Fruit fly (Drosophila melanogaster): Measurements from ENCODE around the gene mtgo.

The mtgo gene

DNA sequence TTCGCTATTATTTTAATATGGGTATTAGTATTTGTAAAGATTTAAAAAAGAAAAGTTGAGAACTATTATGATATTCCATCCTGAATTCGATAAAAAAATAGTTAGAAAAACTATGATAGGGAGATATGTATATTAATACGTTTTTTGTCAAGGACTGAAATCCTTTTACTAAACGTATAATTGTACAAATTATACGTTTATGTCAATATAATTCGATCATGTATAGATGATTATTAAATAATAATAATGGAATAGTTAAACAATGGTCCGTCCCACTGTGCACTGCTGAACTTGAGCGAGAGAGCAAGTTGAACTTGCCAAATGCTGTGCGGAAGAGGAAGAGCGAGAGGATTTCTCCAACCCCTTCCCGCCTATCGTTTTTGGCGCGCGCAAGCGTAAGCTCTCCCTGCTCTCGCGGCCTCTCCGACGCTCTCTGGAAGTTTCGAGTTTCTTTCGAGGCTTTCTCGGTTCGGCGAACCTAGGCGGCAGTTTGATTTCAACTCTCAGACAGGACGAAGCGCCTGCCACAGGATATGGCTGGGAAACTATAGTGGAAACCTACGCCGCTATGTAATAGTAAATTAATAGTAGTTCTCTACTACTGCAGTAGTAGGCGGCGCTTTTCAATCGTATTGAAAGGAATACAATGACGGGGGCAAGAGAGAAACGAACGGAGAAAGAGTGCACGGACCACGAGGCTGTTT is 140.2 kb downstream of the mtgo start (continued):
- TF ChIP-seq sens (GFP tag) (peak; percentile 17), pzg (GFP tag; optimal IDR thresholded peaks at IDR 0.05) (no peak), lilli (GFP tag; optimal IDR thresholded peaks at IDR 0.05) (no peak), Med (GFP tag) (peak; percentile 56), nom (GFP tag; optimal IDR thresholded peaks at IDR 0.05) (peak; percentile 36), Lpt (GFP tag; optimal IDR thresholded peaks at IDR 0.05) (no peak), Max (GFP tag; optimal IDR thresholded peaks at IDR 0.05) (peak; percentile 25), CG15514 (GFP tag; optimal IDR thresholded peaks at IDR 0.05) (no peak), trh (GFP tag; optimal IDR thresholded peaks at IDR 0.05) (peak; percentile 20), trem (tag; optimal IDR thresholded peaks at IDR 0.05) (peak; percentile 49), slou (GFP tag; optimal IDR thresholded peaks at IDR 0.05) (no peak), CG9437 (GFP tag; optimal IDR thresholded peaks at IDR 0.05) (peak; percentile 43), CG1647 (GFP tag; optimal IDR thresholded peaks at IDR 0.05) (no peak), twi (tag; optimal IDR thresholded peaks at IDR 0.05) (peak; percentile 15), CG13424 (tag; optimal IDR thresholded peaks at IDR 0.05) (peak; percentile 86), fd96Cb (tag; optimal IDR thresholded peaks at IDR 0.05) (peak; percentile 65), tio (GFP tag; optimal IDR thresholded peaks at IDR 0.05) (peak; percentile 47), lmd (GFP tag; IDR thresholded peaks at IDR 0.05) (peak; percentile 52), Hr78 (GFP tag; optimal IDR thresholded peaks at IDR 0.05) (peak in 1 of 2 experiments; percentile 42), CG3407 (GFP tag; optimal IDR thresholded peaks at IDR 0.05) (peak; percentile 20), CG3726 (GFP tag; IDR thresholded peaks at IDR 0.05) (no peak), HLH54F (GFP tag; optimal IDR thresholded peaks at IDR 0.05) (no peak), jigr1 (GFP tag; IDR thresholded peaks at IDR 0.05) (no peak), CG2712 (tag; optimal IDR thresholded peaks at IDR 0.05) (peak; percentile 67), HHEX (GFP tag; optimal IDR thresholded peaks at IDR 0.05) (peak; percentile 59), croc (GFP tag; conservative IDR thresholded peaks at IDR 0.05) (0 out of 3 replicates have a peak, but pooled peaks have one; percentile 16), scrt (GFP tag; optimal IDR thresholded peaks at IDR 0.05) (peak; percentile 15), CG8765 (GFP tag; IDR thresholded peaks at IDR 0.05) (no peak), Hr3 (GFP tag; optimal IDR thresholded peaks at IDR 0.05) (peak; percentile 58), seq (GFP tag; IDR thresholded peaks at IDR 0.05) (no peak), tna (GFP tag; IDR thresholded peaks at IDR 0.05; ENCODE audit: partially characterized antibody) (no peak), Nf-YB (GFP tag; optimal IDR thresholded peaks at IDR 0.05) (peak; percentile 60), CG8478 (optimal IDR thresholded peaks at IDR 0.05) (no peak), CG13296 (GFP tag; optimal IDR thresholded peaks at IDR 0.05) (peak; percentile 68), Meics (GFP tag; optimal IDR thresholded peaks at IDR 0.05) (peak; percentile 69), dmrt11E (tag; optimal IDR thresholded peaks at IDR 0.05) (peak; percentile 6), CG15601 (tag; optimal IDR thresholded peaks at IDR 0.05) (peak; percentile 51), CG17385 (GFP tag; optimal IDR thresholded peaks at IDR 0.05) (peak; percentile 78), CG10209 (GFP tag; optimal IDR thresholded peaks at IDR 0.05) (peak; percentile 47), BtbVII (GFP tag; optimal IDR thresholded peaks at IDR 0.05) (peak; percentile 54), CG6689 (GFP tag; IDR thresholded peaks at IDR 0.05) (peak; percentile 30; the same call in 1 of the 2 replicates), CG34376 (GFP tag; optimal IDR thresholded peaks at IDR 0.05) (peak; percentile 41), CG12155 (GFP tag; optimal IDR thresholded peaks at IDR 0.05) (peak; percentile 28), CG4424 (GFP tag; optimal IDR thresholded peaks at IDR 0.05) (peak; percentile 62), slp2 (GFP tag; optimal IDR thresholded peaks at IDR 0.05) (no peak), Ets97D (GFP tag; optimal IDR thresholded peaks at IDR 0.05) (no peak), dysf (GFP tag; IDR thresholded peaks at IDR 0.05) (peak; percentile 50; the same call in 2 of the 3 replicates), D (optimal IDR thresholded peaks at IDR 0.05) (no peak), D (GFP tag; optimal IDR thresholded peaks at IDR 0.05) (peak; percentile 31), Jarid2 (GFP tag; optimal IDR thresholded peaks at IDR 0.05) (peak; percentile 34)

All from whole organism, embryonic.